Worm (Caenorhabditis elegans) whole organism, early embryonic: ENCODE results near the gene skr-12.

ENCODE experiments used
- B0310.2 ChIP-seq: sonication (generic microtip); optimal IDR thresholded peaks from 2 replicates; lab custom pipeline; 2016; ENCODE audit warnings: mild to moderate bottlenecking, missing genetic modification characterization, missing compliant biosample characterization
- F13C5.2 ChIP-seq: sonication (generic microtip); optimal IDR thresholded peaks from 2 replicates; lab custom pipeline; 2017; ENCODE audit warnings: mild to moderate bottlenecking, missing genetic modification characterization, inconsistent platforms, missing compliant biosample characterization
- aly-1 ChIP-seq: sonication (generic microtip); optimal IDR thresholded peaks from 2 replicates; lab custom pipeline; 2016; ENCODE audit warnings: missing genetic modification characterization, missing compliant biosample characterization
- ama-1 ChIP-seq: fragments of 150-350 bp; optimal IDR thresholded peaks from 2 replicates; lab custom pipeline; 2014
- ceh-13 ChIP-seq: fragments of 200-800 bp; sonication (Bioruptor generic); optimal IDR thresholded peaks from 2 replicates; lab custom pipeline; 2018; ENCODE audit warnings: mild to moderate bottlenecking, missing genetic modification characterization, missing compliant biosample characterization
- ceh-36 ChIP-seq: sonication (generic microtip); optimal IDR thresholded peaks from 2 replicates; lab custom pipeline; 2016; ENCODE audit warnings: missing genetic modification characterization, inconsistent platforms, missing compliant biosample characterization
- ets-7 ChIP-seq: sonication (generic microtip); optimal IDR thresholded peaks from 2 replicates; lab custom pipeline; 2016; ENCODE audit warnings: missing genotype, missing genetic modification characterization, missing compliant biosample characterization
- flt-1 ChIP-seq: fragments of 200-800 bp; sonication (Bioruptor generic); IDR thresholded peaks from 2 replicates; pipeline ENCODE4 v1.3.6; 2022; ENCODE audit warnings: missing genetic modification characterization, missing compliant biosample characterization
- hmbx-1 ChIP-seq: sonication (generic microtip); optimal IDR thresholded peaks from 2 replicates; lab custom pipeline; 2016; ENCODE audit warnings: mild to moderate bottlenecking, missing genetic modification characterization, missing compliant biosample characterization
- hmg-4 ChIP-seq: fragments of 200-800 bp; sonication (Bioruptor generic); optimal IDR thresholded peaks from 2 replicates; lab custom pipeline; 2018; ENCODE audit warnings: mild to moderate bottlenecking, missing genetic modification characterization, missing compliant biosample characterization
- hnd-1 ChIP-seq: sonication (generic microtip); optimal IDR thresholded peaks from 2 replicates; lab custom pipeline; 2016; ENCODE audit warnings: missing genetic modification characterization, missing compliant biosample characterization
- pes-1 ChIP-seq: fragments of 200-800 bp; sonication (Bioruptor generic); IDR thresholded peaks from 2 replicates; pipeline ENCODE4 v1.3.6; 2022; ENCODE audit warnings: missing genetic modification reagents, missing genetic modification characterization, missing compliant biosample characterization
- scrt-1 ChIP-seq: fragments of 200-800 bp; sonication (Bioruptor generic); IDR thresholded peaks from 2 replicates; pipeline ENCODE4 v1.3.6; 2022; ENCODE audit warnings: missing genetic modification characterization, missing compliant biosample characterization
- sea-1 ChIP-seq: fragments of 200-800 bp; sonication (Bioruptor generic); conservative IDR thresholded peaks from 2 replicates; pipeline ENCODE4 v1.3.6; 2022; ENCODE audit warnings: missing genetic modification characterization, missing compliant biosample characterization
- tbx-11 ChIP-seq: fragments of 200-800 bp; sonication (Bioruptor generic); IDR thresholded peaks from 2 replicates; pipeline ENCODE4 v1.3.6; 2022; ENCODE audit warnings: missing genetic modification characterization, missing compliant biosample characterization
- tbx-37 ChIP-seq: fragments of 200-800 bp; sonication (Bioruptor generic); conservative IDR thresholded peaks from 2 replicates; pipeline ENCODE4 v1.3.6; 2022; ENCODE audit warnings: missing genetic modification reagents, missing genetic modification characterization, missing compliant biosample characterization
- tra-4 ChIP-seq: sonication (generic microtip); optimal IDR thresholded peaks from 2 replicates; lab custom pipeline; 2017; ENCODE audit warnings: missing genetic modification characterization, missing compliant biosample characterization

Gene skr-12

ce11 chrIV:17174087-17174486, 7.0 kb downstream of the skr-12 start:
- TF ChIP-seq aly-1 (tag; lab: Kevin White, UChicago) (no peak), hnd-1 (tag; lab: Kevin White, UChicago) (no peak), flt-1 (no peak), sea-1 (GFP tag; lab: Robert Waterston, UW) (no peak), hmg-4 (no peak), B0310.2 (no peak), tbx-37 (GFP tag; lab: Robert Waterston, UW) (no peak), hmbx-1 (tag; lab: Kevin White, UChicago) (no peak), ceh-13 (no peak), tbx-11 (GFP tag; lab: Robert Waterston, UW) (no peak), scrt-1 (GFP tag; lab: Robert Waterston, UW) (no peak)

DNA sequence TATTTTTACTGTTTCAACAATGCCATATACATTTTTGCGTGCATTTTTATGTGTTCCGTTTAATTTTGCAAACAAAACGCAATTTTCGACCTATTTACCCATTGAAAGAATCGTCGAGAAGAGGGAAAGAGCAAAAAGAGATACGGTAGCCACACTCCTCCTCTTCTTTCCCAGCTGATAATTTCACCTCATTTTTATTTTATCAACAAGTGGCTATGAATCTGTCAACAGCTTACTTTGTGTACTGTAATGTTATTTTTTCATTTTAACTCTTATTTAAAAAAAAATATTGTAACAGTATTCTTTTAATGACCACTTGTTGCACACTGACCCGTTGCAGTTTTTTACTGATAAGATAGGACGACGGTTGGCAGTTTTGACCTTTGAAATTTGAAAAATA, 7.9 kb downstream of the skr-12 start:
- no peak for TF ChIP-seq hnd-1 (tag; lab: Kevin White, UChicago)
- no peak for TF ChIP-seq hmbx-1 (tag; lab: Kevin White, UChicago)

- TF ChIP-seq tra-4 (tag; lab: Kevin White, UChicago) (no peak), scrt-1 (GFP tag; lab: Robert Waterston, UW) (no peak), F13C5.2 (tag; lab: Kevin White, UChicago) (no peak), tbx-11 (GFP tag; lab: Robert Waterston, UW) (no peak), B0310.2 (no peak)
These were observed 9.1 kb downstream of the skr-12 start, which contains the start of gene C52D10.3 for ce11 chrIV:17176177-17176576. Gene C52D10.3, plus strand, starts transcription at chrIV:17176477.

ce11 chrIV:17179071-17179470, 12.0 kb downstream of the skr-12 start:
- TF ChIP-seq flt-1 (no peak), ets-7 (tag; lab: Kevin White, UChicago) (no peak), hmg-4 (no peak), ceh-13 (no peak), tbx-37 (GFP tag; lab: Robert Waterston, UW) (no peak), tbx-11 (GFP tag; lab: Robert Waterston, UW) (no peak)

DNA sequence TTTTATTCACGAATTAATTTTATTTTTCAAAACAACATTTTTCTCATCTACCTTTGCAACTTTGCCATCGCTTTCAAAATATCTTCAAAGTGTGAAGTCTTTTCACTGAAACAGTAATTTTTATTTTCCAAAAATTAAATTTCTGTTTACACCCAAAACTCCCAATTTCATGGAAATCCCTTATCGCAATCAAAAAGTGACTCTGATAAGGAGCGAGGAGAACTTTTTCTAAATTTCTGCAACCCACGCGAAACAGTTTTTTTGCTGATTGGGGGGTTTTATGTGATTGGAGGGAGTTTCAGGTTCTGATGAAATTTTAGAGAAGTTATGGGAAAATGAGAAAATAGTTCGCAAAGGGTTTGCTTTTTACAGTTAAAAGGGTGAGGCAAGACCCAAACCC, 12.5 kb downstream of the skr-12 start:
- no peak for TF ChIP-seq sea-1 (GFP tag; lab: Robert Waterston, UW)
- no peak for TF ChIP-seq hnd-1 (tag; lab: Kevin White, UChicago)

DNA sequence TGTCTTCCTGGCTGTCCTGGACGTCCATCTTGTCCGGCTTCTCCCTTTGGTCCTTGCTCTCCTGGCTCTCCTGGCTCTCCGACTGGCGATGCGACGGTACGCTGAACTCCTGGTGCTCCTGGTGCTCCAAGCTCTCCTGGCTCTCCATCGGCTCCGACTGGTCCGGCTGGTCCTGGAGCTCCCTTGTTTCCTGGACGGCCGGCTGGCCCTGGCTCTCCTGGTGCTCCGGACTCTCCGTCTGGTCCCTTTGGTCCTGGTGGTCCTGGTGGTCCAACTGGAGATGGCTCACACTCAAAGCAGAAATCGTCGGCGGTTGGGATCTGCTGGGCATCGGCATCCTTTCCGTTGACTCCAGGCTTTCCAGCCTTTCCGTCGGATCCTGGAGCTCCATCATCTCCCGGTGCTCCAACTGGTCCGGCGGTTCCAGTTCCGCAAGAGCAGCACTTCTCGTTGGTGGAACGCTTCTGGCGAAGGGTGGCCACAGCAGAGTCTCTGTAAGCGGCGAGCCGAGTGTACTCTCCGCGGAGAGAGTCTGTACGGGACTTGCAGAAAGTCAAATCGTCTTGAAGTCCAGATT, 16.0 kb downstream of the skr-12 start:
- TF ChIP-seq hmg-4 (no peak), aly-1 (tag; lab: Kevin White, UChicago) (no peak), flt-1 (no peak), tra-4 (tag; lab: Kevin White, UChicago) (no peak), ceh-36 (tag; lab: Kevin White, UChicago) (no peak), tbx-37 (GFP tag; lab: Robert Waterston, UW) (no peak), sea-1 (GFP tag; lab: Robert Waterston, UW) (no peak), B0310.2 (no peak), hmbx-1 (tag; lab: Kevin White, UChicago) (no peak), F13C5.2 (tag; lab: Kevin White, UChicago) (no peak), pes-1 (GFP tag; lab: Robert Waterston, UW) (no peak), scrt-1 (GFP tag; lab: Robert Waterston, UW) (no peak), ama-1 (no peak), hnd-1 (tag; lab: Kevin White, UChicago) (no peak), ceh-13 (no peak)

ce11 chrIV:17183629-17184028, 16.6 kb downstream of the skr-12 start, which contains the start of gene col-138:
Gene col-138, minus strand, starts transcription at chrIV:17183729.
- TF ChIP-seq flt-1 (no peak), ets-7 (tag; lab: Kevin White, UChicago) (no peak)

- no peak for TF ChIP-seq flt-1
- TF ChIP-seq ets-7 (tag; lab: Kevin White, UChicago) = no peak
- TF ChIP-seq B0310.2 = no peak
- TF ChIP-seq ama-1 = no peak
- TF ChIP-seq tbx-11 (GFP tag; lab: Robert Waterston, UW) = no peak
- no peak for TF ChIP-seq hmbx-1 (tag; lab: Kevin White, UChicago)
- TF ChIP-seq ceh-36 (tag; lab: Kevin White, UChicago) = no peak
These were observed 22.1 kb downstream of the skr-12 start for ce11 chrIV:17189193-17189592.

DNA sequence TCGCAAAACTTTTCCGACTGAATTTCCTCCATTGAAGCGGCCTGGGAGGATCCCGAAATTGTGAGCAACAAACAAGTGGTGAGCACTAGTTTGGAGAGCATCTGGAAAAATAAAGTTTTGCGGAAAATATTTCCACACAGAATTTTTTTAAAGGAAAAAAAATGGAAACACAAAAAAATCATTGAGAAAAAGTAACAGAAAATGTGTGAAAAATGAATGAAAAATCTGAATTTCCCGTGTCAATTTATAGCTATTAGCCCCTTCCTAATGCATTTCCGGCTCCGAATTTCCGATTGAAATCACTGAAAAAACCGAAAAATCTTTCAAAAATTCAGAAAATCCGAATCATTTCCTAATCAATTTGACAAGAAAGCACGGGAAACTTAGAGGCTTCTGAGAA, 24.7 kb downstream of the skr-12 start, which contains the start of gene flp-17:
flp-17 (minus strand) TSS at position 101 of the 400 bp plus-strand sequence.
- TF ChIP-seq ets-7 (tag; lab: Kevin White, UChicago) = no peak
- no peak for TF ChIP-seq aly-1 (tag; lab: Kevin White, UChicago)
- TF ChIP-seq tra-4 (tag; lab: Kevin White, UChicago) = no peak
- no peak for TF ChIP-seq tbx-37 (GFP tag; lab: Robert Waterston, UW)
- TF ChIP-seq flt-1 = no peak
- TF ChIP-seq tbx-11 (GFP tag; lab: Robert Waterston, UW) = no peak
